Fruit fly (Drosophila melanogaster): ENCODE measurements around the gene tkv.

The tkv gene

DNA sequence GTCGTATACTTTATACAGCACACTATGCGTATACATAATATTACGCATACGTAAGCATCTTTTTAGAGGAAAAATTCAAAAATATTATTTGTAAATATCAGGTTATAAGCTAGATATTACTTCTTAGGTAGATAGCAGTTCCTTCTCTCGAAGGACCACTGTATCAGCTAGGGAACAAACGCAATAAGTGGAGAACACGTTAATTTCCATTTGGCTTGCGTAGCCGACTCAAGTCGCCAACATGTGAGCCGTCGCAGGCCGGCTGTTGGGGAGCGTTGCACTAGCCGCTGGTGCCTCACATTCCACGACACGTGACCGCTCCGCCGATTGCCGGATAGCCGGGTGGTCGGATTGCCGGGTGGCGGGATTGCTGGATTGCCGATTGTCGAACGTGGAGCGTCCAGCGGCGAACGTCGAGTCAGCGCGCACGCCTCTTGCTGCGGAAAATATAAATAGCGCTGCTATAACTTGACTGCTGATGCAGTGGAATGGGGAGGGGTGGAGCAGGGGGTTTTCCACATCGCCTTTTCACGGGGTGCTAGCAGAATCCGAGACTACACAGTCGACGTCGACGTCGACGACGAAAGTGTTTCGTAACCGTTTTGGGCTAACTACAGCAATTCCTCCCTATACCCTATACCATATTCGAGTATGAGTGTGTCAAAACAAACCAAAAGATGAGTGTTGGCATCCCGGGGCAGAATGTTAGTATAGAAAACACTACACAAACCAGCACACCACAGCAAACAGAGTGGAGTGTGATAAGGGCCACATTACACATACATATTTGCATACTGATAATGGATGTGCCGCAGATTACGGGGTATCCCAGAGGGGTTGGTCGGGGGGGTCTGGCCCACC is 32.1 kb upstream of the tkv start (continued):
- TF ChIP-seq lola (GFP tag; optimal IDR thresholded peaks at IDR 0.05) = peak in 1 of 3 experiments; percentile 5
- no peak for TF ChIP-seq CG10321 (GFP tag; IDR thresholded peaks at IDR 0.05)
- no peak for TF ChIP-seq Nf-YA (GFP tag; IDR thresholded peaks at IDR 0.05)
- no peak for TF ChIP-seq CG10565 (GFP tag; optimal IDR thresholded peaks at IDR 0.05)
- TF ChIP-seq CG4730 (GFP tag; IDR thresholded peaks at IDR 0.05) = no peak
- no peak for TF ChIP-seq CG33213 (GFP tag; optimal IDR thresholded peaks at IDR 0.05)
- no peak for TF ChIP-seq stwl (tag; optimal IDR thresholded peaks at IDR 0.05)
- no peak for TF ChIP-seq h (optimal IDR thresholded peaks at IDR 0.05)
- TF ChIP-seq NfI (GFP tag; optimal IDR thresholded peaks at IDR 0.05) = no peak
- TF ChIP-seq ftz-f1 (GFP tag; optimal IDR thresholded peaks at IDR 0.05) = no peak
- TF ChIP-seq CG17359 (tag; optimal IDR thresholded peaks at IDR 0.05) = peak; percentile 25
- peak; percentile 26 for TF ChIP-seq CG17802 (tag; optimal IDR thresholded peaks at IDR 0.05)
- TF ChIP-seq her (GFP tag; optimal IDR thresholded peaks at IDR 0.05) = no peak
- no peak for TF ChIP-seq tna (GFP tag; IDR thresholded peaks at IDR 0.05; ENCODE audit: partially characterized antibody)
- peak in 1 of 2 experiments; percentile 55 for TF ChIP-seq bsh (GFP tag; optimal IDR thresholded peaks at IDR 0.05)
- no peak for TF ChIP-seq CG12744 (GFP tag; optimal IDR thresholded peaks at IDR 0.05)
- no peak for TF ChIP-seq NFAT (GFP tag; IDR thresholded peaks at IDR 0.05)
- TF ChIP-seq lov (optimal IDR thresholded peaks at IDR 0.05) = no peak
- TF ChIP-seq lov (GFP tag; IDR thresholded peaks at IDR 0.05) = no peak
- 0 out of 3 replicates have a peak, but pooled peaks have one; percentile 5 for TF ChIP-seq sr (GFP tag; IDR thresholded peaks at IDR 0.05)
- TF ChIP-seq Neu2 (GFP tag; optimal IDR thresholded peaks at IDR 0.05; ENCODE audit: borderline replicate concordance) = no peak
- peak; percentile 72 for TF ChIP-seq CG6813 (GFP tag; optimal IDR thresholded peaks at IDR 0.05)
- no peak for TF ChIP-seq CG14965 (GFP tag; optimal IDR thresholded peaks at IDR 0.05; ENCODE audit: borderline replicate concordance)
- TF ChIP-seq CG7839 (tag; optimal IDR thresholded peaks at IDR 0.05) = peak; percentile 6
- no peak for TF ChIP-seq CG2712 (tag; optimal IDR thresholded peaks at IDR 0.05)
- peak; percentile 21; the same call in 1 of the 2 replicates for TF ChIP-seq onecut (GFP tag; IDR thresholded peaks at IDR 0.05)
- peak; percentile 13 for TF ChIP-seq CG10209 (GFP tag; optimal IDR thresholded peaks at IDR 0.05)
- TF ChIP-seq CG15514 (GFP tag; optimal IDR thresholded peaks at IDR 0.05) = peak; percentile 1
- no peak for TF ChIP-seq salm (tag; optimal IDR thresholded peaks at IDR 0.05)
- no peak for TF ChIP-seq hkb (optimal IDR thresholded peaks at IDR 0.05)
- TF ChIP-seq hkb (GFP tag; IDR thresholded peaks at IDR 0.05) = no peak
- TF ChIP-seq CG12236 (GFP tag; optimal IDR thresholded peaks at IDR 0.05) = no peak
- TF ChIP-seq PHDP (tag; optimal IDR thresholded peaks at IDR 0.05) = no peak
- no peak for TF ChIP-seq sima (GFP tag; optimal IDR thresholded peaks at IDR 0.05)
- TF ChIP-seq CG12219 (GFP tag; optimal IDR thresholded peaks at IDR 0.05) = no peak
- TF ChIP-seq danr (GFP tag; IDR thresholded peaks at IDR 0.05) = no peak
- TF ChIP-seq ara (GFP tag; IDR thresholded peaks at IDR 0.05) = peak; percentile 42; the same call in 1 of the 2 replicates
- TF ChIP-seq Hr78 (GFP tag; optimal IDR thresholded peaks at IDR 0.05) = no peak
- TF ChIP-seq CG4282 (GFP tag; optimal IDR thresholded peaks at IDR 0.05) = no peak
- TF ChIP-seq otp (GFP tag; IDR thresholded peaks at IDR 0.05) = no peak
- no peak for TF ChIP-seq zfh2 (GFP tag; optimal IDR thresholded peaks at IDR 0.05)
- TF ChIP-seq Sry-β (GFP tag; optimal IDR thresholded peaks at IDR 0.05) = peak; percentile 15
- TF ChIP-seq sc (optimal IDR thresholded peaks at IDR 0.05) = no peak
- TF ChIP-seq sc (GFP tag; optimal IDR thresholded peaks at IDR 0.05) = no peak
- TF ChIP-seq CG15479 (GFP tag; optimal IDR thresholded peaks at IDR 0.05) = no peak
- TF ChIP-seq gsb (GFP tag; IDR thresholded peaks at IDR 0.05) = no peak
- peak; percentile 61 for TF ChIP-seq Adf1 (GFP tag; IDR thresholded peaks at IDR 0.05)
- TF ChIP-seq CG4854 (GFP tag; optimal IDR thresholded peaks at IDR 0.05) = no peak
- no peak for TF ChIP-seq YL-1 (GFP tag; optimal IDR thresholded peaks at IDR 0.05)
